Worm (Caenorhabditis elegans) whole organism, L2 larva: Measurements from ENCODE around the gene F25B3.4.

Source experiments
- C34F6.9 ChIP-seq: fragments of 150-350 bp; optimal IDR thresholded peaks from 2 replicates; lab custom pipeline; 2014; ENCODE audit warnings: missing biosample characterization, missing genetic modification characterization
- F13H6.1 ChIP-seq: sonication (generic microtip); optimal IDR thresholded peaks from 2 replicates; lab custom pipeline; 2016; ENCODE audit warnings: missing genetic modification characterization, missing compliant biosample characterization
- Y55F3AM.14 ChIP-seq: fragments of 200-800 bp; sonication (Bioruptor generic); optimal IDR thresholded peaks from 2 replicates; lab custom pipeline; 2018; ENCODE audit warnings: mild to moderate bottlenecking, missing genetic modification characterization, missing compliant biosample characterization
- ZK546.5 ChIP-seq: sonication (generic microtip); optimal IDR thresholded peaks from 2 replicates; lab custom pipeline; 2017; ENCODE audit warnings: missing biosample characterization, missing genetic modification characterization
- alr-1 ChIP-seq: fragments of 150-350 bp; optimal IDR thresholded peaks from 2 replicates; lab custom pipeline; 2014; ENCODE audit warnings: missing biosample characterization, missing genetic modification characterization
- aly-2 ChIP-seq: fragments of 150-350 bp; optimal IDR thresholded peaks from 2 replicates; lab custom pipeline; 2014; ENCODE audit warnings: missing biosample characterization, missing genetic modification characterization
- ceh-16 ChIP-seq: fragments of 150-350 bp; optimal IDR thresholded peaks from 2 replicates; lab custom pipeline; 2014; ENCODE audit warnings: missing biosample characterization, missing genetic modification characterization
- ceh-82 ChIP-seq: fragments of 150-350 bp; optimal IDR thresholded peaks from 2 replicates; lab custom pipeline; 2014; ENCODE audit warnings: missing biosample characterization, missing genetic modification characterization
- crh-2 ChIP-seq: sonication (generic microtip); optimal IDR thresholded peaks from 2 replicates; lab custom pipeline; 2017; ENCODE audit warnings: missing biosample characterization, missing genetic modification characterization
- egl-27 ChIP-seq: sonication (generic microtip); optimal IDR thresholded peaks from 3 replicates; lab custom pipeline; 2017; ENCODE audit warnings: missing biosample characterization, missing genetic modification reagents, missing genetic modification characterization
- elt-1 ChIP-seq: fragments of 150-350 bp; optimal IDR thresholded peaks from 2 replicates; lab custom pipeline; 2014; ENCODE audit warnings: missing biosample characterization, missing genetic modification characterization
- elt-3 ChIP-seq: sonication (generic microtip); optimal IDR thresholded peaks from 2 replicates; lab custom pipeline; 2017; ENCODE audit warnings: missing biosample characterization, missing genetic modification characterization
- fos-1 ChIP-seq: fragments of 150-350 bp; optimal IDR thresholded peaks from 2 replicates; lab custom pipeline; 2014; ENCODE audit warnings: missing biosample characterization, missing genetic modification characterization
- gmeb-1 ChIP-seq: fragments of 150-350 bp; optimal IDR thresholded peaks from 2 replicates; lab custom pipeline; 2014; ENCODE audit warnings: missing biosample characterization, missing genetic modification characterization
- lin-11 ChIP-seq: fragments of 150-350 bp; sonication (generic microtip); optimal IDR thresholded peaks from 2 replicates; lab custom pipeline; 2014; ENCODE audit warnings: missing biosample characterization, missing genetic modification characterization, inconsistent platforms, mixed read lengths
- lin-13 ChIP-seq: fragments of 150-350 bp; optimal IDR thresholded peaks from 2 replicates; lab custom pipeline; 2014; ENCODE audit warnings: missing biosample characterization, missing genetic modification reagents, missing genetic modification characterization
- lin-39 ChIP-seq: fragments of 150-350 bp; optimal IDR thresholded peaks from 2 replicates; lab custom pipeline; 2014; ENCODE audit warnings: missing biosample characterization, missing genetic modification reagents, missing genetic modification characterization
- lsy-2 ChIP-seq, 2 experiments: fragments of 150-350 bp in 1 of 2; sonication (generic microtip) in 1 of 2; optimal IDR thresholded peaks; 2 replicates each; lab custom pipeline; 2014 to 2017; ENCODE audit warnings: missing biosample characterization in 2 of 2, missing genetic modification characterization in 2 of 2
- mab-5 ChIP-seq: fragments of 150-350 bp; optimal IDR thresholded peaks from 2 replicates; lab custom pipeline; 2014; ENCODE audit warnings: missing biosample characterization, missing genetic modification characterization
- mbf-1 ChIP-seq: sonication (generic microtip); optimal IDR thresholded peaks from 2 replicates; lab custom pipeline; 2017; ENCODE audit warnings: missing biosample characterization, missing genetic modification characterization
- mdl-1 ChIP-seq, 2 experiments: fragments of 150-350 bp in 1 of 2; sonication (generic microtip) in 1 of 2; optimal IDR thresholded peaks; 2 replicates each; lab custom pipeline; 2017; ENCODE audit warnings: missing biosample characterization in 2 of 2, missing genetic modification characterization in 2 of 2
- nhr-10 ChIP-seq: sonication (generic microtip); optimal IDR thresholded peaks from 2 replicates; lab custom pipeline; 2017; ENCODE audit warnings: missing biosample characterization, missing genetic modification characterization
- nhr-129 ChIP-seq: fragments of 150-350 bp; optimal IDR thresholded peaks from 2 replicates; lab custom pipeline; 2014; ENCODE audit warnings: missing biosample characterization, missing genetic modification characterization
- nhr-21 ChIP-seq: fragments of 150-350 bp; optimal IDR thresholded peaks from 2 replicates; lab custom pipeline; 2014; ENCODE audit warnings: missing biosample characterization, missing genetic modification characterization
- nhr-23 ChIP-seq: fragments of 150-350 bp; optimal IDR thresholded peaks from 2 replicates; lab custom pipeline; 2014; ENCODE audit warnings: missing biosample characterization, missing genetic modification reagents, missing genetic modification characterization
- nhr-25 ChIP-seq: fragments of 150-350 bp; sonication (generic microtip); optimal IDR thresholded peaks from 3 replicates; lab custom pipeline; 2014; ENCODE audit warnings: missing biosample characterization, missing genetic modification characterization
- nhr-6 ChIP-seq: fragments of 150-350 bp; optimal IDR thresholded peaks from 2 replicates; lab custom pipeline; 2014; ENCODE audit warnings: missing biosample characterization, missing genetic modification characterization
- nhr-77 ChIP-seq: fragments of 150-350 bp; optimal IDR thresholded peaks from 2 replicates; lab custom pipeline; 2014; ENCODE audit warnings: missing biosample characterization, missing genetic modification characterization
- peb-1 ChIP-seq: fragments of 150-350 bp; optimal IDR thresholded peaks from 2 replicates; lab custom pipeline; 2014; ENCODE audit warnings: missing biosample characterization, missing genetic modification characterization
- sem-4 ChIP-seq: fragments of 150-350 bp; optimal IDR thresholded peaks from 2 replicates; lab custom pipeline; 2014; ENCODE audit warnings: missing biosample characterization, missing genetic modification reagents, missing genetic modification characterization
- skn-1 ChIP-seq: sonication (generic microtip); optimal IDR thresholded peaks from 2 replicates; lab custom pipeline; 2017; ENCODE audit warnings: missing biosample characterization, missing genetic modification characterization
- sma-3 ChIP-seq: sonication (generic microtip); optimal IDR thresholded peaks from 2 replicates; lab custom pipeline; 2016; ENCODE audit warnings: missing genetic modification reagents, missing genetic modification characterization, missing compliant biosample characterization
- sma-9 ChIP-seq, 2 experiments: fragments of 150-350 bp in 1 of 2; sonication (generic microtip) in 1 of 2; optimal IDR thresholded peaks; 2 replicates each; lab custom pipeline; 2014 to 2016; ENCODE audit warnings: missing genetic modification characterization in 2 of 2, mild to moderate bottlenecking in 1 of 2, missing biosample characterization in 1 of 2, missing compliant biosample characterization in 1 of 2, missing genetic modification reagents in 1 of 2, moderate library complexity in 1 of 2
- snpc-4 ChIP-seq: fragments of 150-350 bp; optimal IDR thresholded peaks from 2 replicates; lab custom pipeline; 2014; ENCODE audit warnings: missing biosample characterization, missing genetic modification characterization
- unc-39 ChIP-seq: fragments of 150-350 bp; optimal IDR thresholded peaks from 2 replicates; lab custom pipeline; 2014; ENCODE audit warnings: missing biosample characterization, missing genetic modification characterization
- unc-55 ChIP-seq: fragments of 150-350 bp; sonication (generic microtip); optimal IDR thresholded peaks from 3 replicates; lab custom pipeline; 2014; ENCODE audit warnings: missing biosample characterization, missing genetic modification reagents, missing genetic modification characterization
- unc-62 ChIP-seq: fragments of 150-350 bp; optimal IDR thresholded peaks from 2 replicates; lab custom pipeline; 2014; ENCODE audit warnings: missing biosample characterization, missing genetic modification reagents, missing genetic modification characterization
- zag-1 ChIP-seq: fragments of 150-350 bp; optimal IDR thresholded peaks from 2 replicates; lab custom pipeline; 2014; ENCODE audit warnings: missing biosample characterization, missing genetic modification characterization
- ztf-1 ChIP-seq: fragments of 200-800 bp; sonication (Bioruptor generic); conservative IDR thresholded peaks from 2 replicates; pipeline ENCODE4 v1.3.6; 2022; ENCODE audit warnings: missing genetic modification characterization, missing compliant biosample characterization
- ztf-4 ChIP-seq: fragments of 150-350 bp; optimal IDR thresholded peaks from 2 replicates; lab custom pipeline; 2014; ENCODE audit warnings: missing biosample characterization, missing genetic modification characterization

Gene F25B3.4

ce11 chrV:9570197-9570596 is 1.6 kb upstream of the F25B3.4 start, which contains the start of gene F25B3.5:
Gene F25B3.5, minus strand, starts transcription at chrV:9570297.
- TF ChIP-seq aly-2 (tag; lab: Kevin White, UChicago) (no peak), snpc-4 (no peak), sem-4 (no peak), skn-1 (tag; lab: Kevin White, UChicago) (no peak), nhr-6 (tag; lab: Kevin White, UChicago) (no peak), nhr-10 (tag; lab: Kevin White, UChicago) (no peak), ceh-82 (tag; lab: Kevin White, UChicago) (no peak), lin-39 (tag; lab: Kevin White, UChicago) (no peak), lin-13 (no peak), nhr-21 (tag; lab: Kevin White, UChicago) (no peak), mbf-1 (tag; lab: Kevin White, UChicago) (no peak)
- TF ChIP-seq, all 48 proteins: peak for 0

ce11 chrV:9563585-9563984 is 5.0 kb downstream of the F25B3.4 start:
- no peak for TF ChIP-seq lin-11
- TF ChIP-seq nhr-10 (tag; lab: Kevin White, UChicago), result no peak
- TF ChIP-seq C34F6.9 (tag; lab: Kevin White, UChicago), result peak; percentile 18
- TF ChIP-seq sma-9 (GFP tag; optimal IDR thresholded peaks at IDR 0.05; lab: Kevin White, UChicago), result peak; percentile 19
- no peak for TF ChIP-seq sma-9 (tag; optimal IDR thresholded peaks at IDR 0.05; lab: Kevin White, UChicago)
- no peak for TF ChIP-seq zag-1 (tag; lab: Kevin White, UChicago)
- TF ChIP-seq, all 48 proteins: peak for 2

ce11 chrV:9561624-9562179 is 6.9 kb downstream of the F25B3.4 start, which contains the start of gene rgef-1:
Gene rgef-1, minus strand, starts transcription at chrV:9561674.
- no peak for TF ChIP-seq ZK546.5
- TF ChIP-seq elt-3 (tag; lab: Kevin White, UChicago), result no peak
- TF ChIP-seq sem-4, result peak; percentile 32
- no peak for TF ChIP-seq skn-1 (tag; lab: Kevin White, UChicago)
- peak; percentile 53 for TF ChIP-seq Y55F3AM.14
- TF ChIP-seq ceh-16 (tag; lab: Kevin White, UChicago), result no peak
- peak; percentile 81 for TF ChIP-seq F13H6.1 (tag; lab: Kevin White, UChicago)
- no peak for TF ChIP-seq nhr-10 (tag; lab: Kevin White, UChicago)
- no peak for TF ChIP-seq ceh-82 (tag; lab: Kevin White, UChicago)
- TF ChIP-seq nhr-77, result no peak
- TF ChIP-seq snpc-4, result no peak
- TF ChIP-seq nhr-6 (tag; lab: Kevin White, UChicago), result no peak
- TF ChIP-seq aly-2 (tag; lab: Kevin White, UChicago), result no peak
- TF ChIP-seq lin-13, result peak; percentile 50
- no peak for TF ChIP-seq ztf-4 (tag; lab: Kevin White, UChicago)
- TF ChIP-seq C34F6.9 (tag; lab: Kevin White, UChicago), result peak; percentile 91
- peak; percentile 47 to 78 for TF ChIP-seq mdl-1 (tag; optimal IDR thresholded peaks at IDR 0.05; lab: Kevin White, UChicago)
- peak; percentile 56 for TF ChIP-seq nhr-129
- peak; percentile 59 for TF ChIP-seq lin-11
- TF ChIP-seq mab-5 (tag; lab: Kevin White, UChicago), result peak; percentile 59
- TF ChIP-seq zag-1 (tag; lab: Kevin White, UChicago), result peak; percentile 85
- no peak for TF ChIP-seq nhr-25
- peak; percentile 76 for TF ChIP-seq crh-2 (tag; lab: Kevin White, UChicago)
- TF ChIP-seq unc-39 (tag; lab: Kevin White, UChicago), result no peak
- TF ChIP-seq sma-9 (GFP tag; optimal IDR thresholded peaks at IDR 0.05; lab: Kevin White, UChicago), result peak; percentile 28
- TF ChIP-seq sma-9 (tag; optimal IDR thresholded peaks at IDR 0.05; lab: Kevin White, UChicago), result no peak
- TF ChIP-seq peb-1 (tag; lab: Kevin White, UChicago), result no peak
- no peak for TF ChIP-seq elt-1
- peak; percentile 17 for TF ChIP-seq fos-1
- peak; percentile 33 to 66 for TF ChIP-seq lsy-2 (tag; optimal IDR thresholded peaks at IDR 0.05; lab: Kevin White, UChicago)
- TF ChIP-seq gmeb-1 (tag; lab: Kevin White, UChicago), result no peak
- peak; percentile 94 for TF ChIP-seq unc-55 (GFP tag; lab: Kevin White, UChicago)
- TF ChIP-seq nhr-21 (tag; lab: Kevin White, UChicago), result no peak
- no peak for TF ChIP-seq alr-1
- TF ChIP-seq nhr-23 (tag; lab: Kevin White, UChicago), result no peak
- no peak for TF ChIP-seq sma-3
- TF ChIP-seq lin-39 (tag; lab: Kevin White, UChicago), result no peak
- TF ChIP-seq ztf-1 (GFP tag; lab: Robert Waterston, UW), result no peak
- no peak for TF ChIP-seq egl-27
- no peak for TF ChIP-seq unc-62 (GFP tag; lab: Kevin White, UChicago)
